Fruit fly (Drosophila melanogaster) whole organism, embryonic: ENCODE data around the gene CG13917.
A peak's percentile ranks its signal among the peaks of the same experiment; 100 is the strongest.

ENCODE experiments used
- Aef1 ChIP-seq: fragments of 200-800 bp; sonication (Bioruptor generic); IDR thresholded peaks from 3 replicates; pipeline ENCODE4 v1.3.6; 2022; ENCODE audit warnings: missing biosample characterization, missing genetic modification characterization
- Blimp-1 ChIP-seq: fragments of 200-800 bp; sonication (Bioruptor generic); optimal IDR thresholded peaks from 3 replicates; lab custom pipeline; 2018; ENCODE audit warnings: missing biosample characterization, missing genetic modification characterization, mild to moderate bottlenecking, moderate library complexity, missing genetic modification reagents
- CG10267 ChIP-seq: fragments of 200-800 bp; sonication (Bioruptor generic); optimal IDR thresholded peaks from 2 replicates; lab custom pipeline; 2018; ENCODE audit warnings: missing biosample characterization, mild to moderate bottlenecking, missing genetic modification characterization, moderate library complexity
- CG10321 ChIP-seq: fragments of 200-800 bp; sonication (Bioruptor generic); IDR thresholded peaks from 2 replicates; pipeline ENCODE4 v1.3.6; 2022; ENCODE audit warnings: missing biosample characterization, missing genetic modification characterization
- CG10543 ChIP-seq: fragments of 200-800 bp; sonication (Bioruptor generic); optimal IDR thresholded peaks from 3 replicates; lab custom pipeline; 2017; ENCODE audit warnings: missing biosample characterization, mild to moderate bottlenecking, missing genetic modification characterization, moderate library complexity
- CG12299 ChIP-seq: fragments of 200-800 bp; sonication (Bioruptor generic); optimal IDR thresholded peaks from 2 replicates; lab custom pipeline; 2018; ENCODE audit warnings: missing biosample characterization, mild to moderate bottlenecking, missing genetic modification characterization
- CG12659 ChIP-seq: fragments of 200-800 bp; sonication (Bioruptor generic); optimal IDR thresholded peaks from 3 replicates; lab custom pipeline; 2017; ENCODE audit warnings: mild to moderate bottlenecking, missing biosample characterization, missing genetic modification reagents, missing genetic modification characterization
- CG14860 ChIP-seq: fragments of 200-800 bp; sonication (Bioruptor generic); IDR thresholded peaks from 3 replicates; pipeline ENCODE4 v1.3.6; 2022; ENCODE audit warnings: missing biosample characterization, missing genetic modification characterization; ENCODE audit not compliant: partially characterized antibody
- CG16863 ChIP-seq: fragments of 200-800 bp; sonication (Bioruptor generic); optimal IDR thresholded peaks from 3 replicates; lab custom pipeline; 2016; ENCODE audit warnings: missing biosample characterization, missing genetic modification characterization
- CG17802 ChIP-seq: fragments of 200-800 bp; sonication (Bioruptor generic); optimal IDR thresholded peaks from 2 replicates; lab custom pipeline; 2018; ENCODE audit warnings: missing biosample characterization, mild to moderate bottlenecking, missing genetic modification characterization, moderate library complexity
- CG18599 ChIP-seq: fragments of 200-800 bp; sonication (Bioruptor generic); optimal IDR thresholded peaks from 3 replicates; lab custom pipeline; 2017; ENCODE audit warnings: missing biosample characterization, missing genetic modification characterization, mild to moderate bottlenecking, moderate library complexity, missing genetic modification reagents
- CG2116 ChIP-seq: fragments of 200-800 bp; sonication (Bioruptor generic); optimal IDR thresholded peaks from 3 replicates; lab custom pipeline; 2018; ENCODE audit warnings: missing biosample characterization, mild to moderate bottlenecking, missing genetic modification characterization
- CG3281 ChIP-seq: fragments of 200-800 bp; sonication (Bioruptor generic); optimal IDR thresholded peaks from 3 replicates; lab custom pipeline; 2017; ENCODE audit warnings: missing biosample characterization, mild to moderate bottlenecking, missing genetic modification characterization
- CG33557 ChIP-seq: fragments of 200-800 bp; sonication (Bioruptor generic); optimal IDR thresholded peaks from 2 replicates; lab custom pipeline; 2019; ENCODE audit warnings: missing biosample characterization, mild to moderate bottlenecking, missing genetic modification characterization, moderate library complexity
- CG5180 ChIP-seq: fragments of 200-800 bp; sonication (Bioruptor generic); optimal IDR thresholded peaks from 3 replicates; lab custom pipeline; 2017; ENCODE audit warnings: missing biosample characterization, missing genetic modification characterization, mild to moderate bottlenecking, moderate library complexity, missing genetic modification reagents
- CG7928 ChIP-seq: fragments of 200-800 bp; sonication (Bioruptor generic); optimal IDR thresholded peaks from 2 replicates; lab custom pipeline; 2017; ENCODE audit warnings: missing biosample characterization, mild to moderate bottlenecking, missing genetic modification characterization
- CG8765 ChIP-seq: fragments of 200-800 bp; sonication (Bioruptor generic); IDR thresholded peaks from 2 replicates; pipeline ENCODE4 v1.3.6; 2022; ENCODE audit warnings: missing biosample characterization, missing genetic modification characterization
- CoRest ChIP-seq: fragments of 200-800 bp; sonication (Bioruptor generic); optimal IDR thresholded peaks from 3 replicates; lab custom pipeline; 2018; ENCODE audit warnings: missing biosample characterization, mild to moderate bottlenecking, missing genetic modification characterization, moderate library complexity
- CrebB ChIP-seq: fragments of 200-800 bp; sonication (Bioruptor generic); optimal IDR thresholded peaks from 3 replicates; lab custom pipeline; 2018; ENCODE audit warnings: missing biosample characterization, mild to moderate bottlenecking, missing genetic modification characterization
- Dad ChIP-seq: fragments of 200-800 bp; sonication (Bioruptor generic); optimal IDR thresholded peaks from 3 replicates; lab custom pipeline; 2016; ENCODE audit warnings: missing biosample characterization, missing genetic modification characterization
- Dip3 ChIP-seq: fragments of 200-800 bp; sonication (Bioruptor generic); optimal IDR thresholded peaks from 3 replicates; lab custom pipeline; 2016; ENCODE audit warnings: missing biosample characterization, missing genetic modification characterization
- ERR ChIP-seq: fragments of 200-800 bp; sonication (Bioruptor generic); optimal IDR thresholded peaks from 2 replicates; lab custom pipeline; 2016; ENCODE audit warnings: missing biosample characterization, missing genetic modification characterization
- GATAe ChIP-seq: fragments of 200-800 bp; sonication (Bioruptor generic); conservative IDR thresholded peaks from 2 replicates; pipeline ENCODE4 v1.3.6; 2022; ENCODE audit warnings: missing biosample characterization, missing genetic modification characterization
- Hmx ChIP-seq: fragments of 200-800 bp; sonication (Bioruptor generic); optimal IDR thresholded peaks from 2 replicates; lab custom pipeline; 2016; ENCODE audit warnings: missing biosample characterization, missing genetic modification characterization
- Hr51 ChIP-seq, 2 experiments: fragments of 200-800 bp; sonication (Bioruptor generic); optimal IDR thresholded peaks; 2 replicates in 1 of 2; 3 replicates in 1 of 2; lab custom pipeline; 2016 to 2018; ENCODE audit warnings: missing biosample characterization in 2 of 2, missing genetic modification characterization in 2 of 2, mild to moderate bottlenecking in 1 of 2, moderate library complexity in 1 of 2
- Jarid2 ChIP-seq: fragments of 200-800 bp; sonication (Bioruptor generic); optimal IDR thresholded peaks from 3 replicates; lab custom pipeline; 2017; ENCODE audit warnings: mild to moderate bottlenecking, missing biosample characterization, missing genetic modification reagents, missing genetic modification characterization
- Lim3 ChIP-seq: fragments of 200-800 bp; sonication (Bioruptor generic); IDR thresholded peaks from 2 replicates; pipeline ENCODE4 v1.3.6; 2022; ENCODE audit warnings: missing biosample characterization, missing genetic modification characterization
- Med ChIP-seq: fragments of 200-800 bp; sonication (Bioruptor generic); peaks from one replicate; lab custom pipeline; 2016; ENCODE audit warnings: missing biosample characterization, missing genetic modification characterization, mild to moderate bottlenecking, inconsistent platforms, moderate library complexity
- Sox102F ChIP-seq: fragments of 200-800 bp; sonication (Bioruptor generic); optimal IDR thresholded peaks from 2 replicates; lab custom pipeline; 2018; ENCODE audit warnings: missing biosample characterization, mild to moderate bottlenecking, missing genetic modification characterization, moderate library complexity
- Sry-δ ChIP-seq: fragments of 200-800 bp; sonication (Bioruptor generic); optimal IDR thresholded peaks from 2 replicates; lab custom pipeline; 2016; ENCODE audit warnings: missing biosample characterization, missing genetic modification characterization
- TFAM ChIP-seq: fragments of 200-800 bp; sonication (Bioruptor generic); optimal IDR thresholded peaks from 2 replicates; lab custom pipeline; 2017; ENCODE audit warnings: missing biosample characterization, missing genetic modification characterization, inconsistent platforms
- amos ChIP-seq: fragments of 200-800 bp; sonication (Bioruptor generic); IDR thresholded peaks from 2 replicates; pipeline ENCODE4 v1.3.6; 2022; ENCODE audit warnings: missing biosample characterization, missing genetic modification characterization; ENCODE audit not compliant: partially characterized antibody
- aop ChIP-seq: fragments of 200-800 bp; sonication (Bioruptor generic); IDR thresholded peaks from 2 replicates; pipeline ENCODE4 v1.3.6; 2022; ENCODE audit warnings: missing biosample characterization, missing genetic modification characterization
- az2 ChIP-seq: fragments of 200-800 bp; sonication (Bioruptor generic); optimal IDR thresholded peaks from 3 replicates; lab custom pipeline; 2016; ENCODE audit warnings: missing biosample characterization, missing genetic modification characterization
- bab2 ChIP-seq: fragments of 200-800 bp; sonication (Bioruptor generic); optimal IDR thresholded peaks from 2 replicates; lab custom pipeline; 2016; ENCODE audit warnings: missing biosample characterization, missing genetic modification characterization
- cato ChIP-seq: fragments of 200-800 bp; sonication (Bioruptor generic); optimal IDR thresholded peaks from 2 replicates; lab custom pipeline; 2016; ENCODE audit warnings: missing biosample characterization, missing genetic modification characterization, borderline replicate concordance
- croc ChIP-seq: fragments of 200-800 bp; sonication (Bioruptor generic); conservative IDR thresholded peaks from 3 replicates; pipeline ENCODE4 v1.3.6; 2022; ENCODE audit warnings: missing biosample characterization, missing genetic modification characterization
- da ChIP-seq: fragments of 200-800 bp; sonication (Bioruptor generic); optimal IDR thresholded peaks from 2 replicates; lab custom pipeline; 2016; ENCODE audit warnings: missing biosample characterization, missing genetic modification characterization
- ems ChIP-seq: fragments of 200-800 bp; sonication (Bioruptor generic); optimal IDR thresholded peaks from 3 replicates; lab custom pipeline; 2016; ENCODE audit warnings: missing biosample characterization, missing genetic modification characterization
- grau ChIP-seq: fragments of 200-800 bp; optimal IDR thresholded peaks from 3 replicates; lab custom pipeline; 2019; ENCODE audit warnings: missing biosample characterization, mild to moderate bottlenecking, missing genetic modification characterization, moderate library complexity
- nerfin-2 ChIP-seq: fragments of 200-800 bp; sonication (Bioruptor generic); IDR thresholded peaks from 2 replicates; pipeline ENCODE4 v1.3.6; 2022; ENCODE audit warnings: missing biosample characterization, missing genetic modification characterization; ENCODE audit not compliant: partially characterized antibody
- odd ChIP-seq: fragments of 200-800 bp; sonication (Bioruptor generic); optimal IDR thresholded peaks from 2 replicates; lab custom pipeline; 2017; ENCODE audit warnings: missing biosample characterization, mild to moderate bottlenecking, missing genetic modification characterization
- pfk ChIP-seq: fragments of 200-800 bp; sonication (Bioruptor generic); optimal IDR thresholded peaks from 2 replicates; lab custom pipeline; 2018; ENCODE audit warnings: missing biosample characterization, mild to moderate bottlenecking, missing genetic modification characterization, moderate library complexity
- pzg ChIP-seq: fragments of 200-800 bp; sonication (Bioruptor generic); optimal IDR thresholded peaks from 3 replicates; lab custom pipeline; 2018; ENCODE audit warnings: missing biosample characterization, mild to moderate bottlenecking, missing genetic modification characterization, moderate library complexity
- run ChIP-seq: fragments of 200-800 bp; sonication (Bioruptor generic); optimal IDR thresholded peaks from 3 replicates; lab custom pipeline; 2018; ENCODE audit warnings: missing biosample characterization, mild to moderate bottlenecking, missing genetic modification characterization
- tin ChIP-seq: fragments of 200-800 bp; sonication (Bioruptor generic); optimal IDR thresholded peaks from 3 replicates; lab custom pipeline; 2016; ENCODE audit warnings: missing biosample characterization, missing genetic modification characterization
- tll ChIP-seq, 2 experiments: fragments of 200-800 bp in 1 of 2; fragments of >200 bp in 1 of 2; sonication (Bioruptor generic) in 1 of 2; optimal IDR thresholded peaks; 2 replicates each; lab custom pipeline; 2017 to 2019; ENCODE audit warnings: missing biosample characterization in 2 of 2, missing genetic modification characterization in 2 of 2, mild to moderate bottlenecking in 1 of 2, moderate library complexity in 1 of 2
- zfh1 ChIP-seq: fragments of 200-800 bp; sonication (Bioruptor generic); IDR thresholded peaks from 3 replicates; pipeline ENCODE4 v1.3.6; 2022; ENCODE audit warnings: missing biosample characterization, missing genetic modification characterization

Gene CG13917

DNA sequence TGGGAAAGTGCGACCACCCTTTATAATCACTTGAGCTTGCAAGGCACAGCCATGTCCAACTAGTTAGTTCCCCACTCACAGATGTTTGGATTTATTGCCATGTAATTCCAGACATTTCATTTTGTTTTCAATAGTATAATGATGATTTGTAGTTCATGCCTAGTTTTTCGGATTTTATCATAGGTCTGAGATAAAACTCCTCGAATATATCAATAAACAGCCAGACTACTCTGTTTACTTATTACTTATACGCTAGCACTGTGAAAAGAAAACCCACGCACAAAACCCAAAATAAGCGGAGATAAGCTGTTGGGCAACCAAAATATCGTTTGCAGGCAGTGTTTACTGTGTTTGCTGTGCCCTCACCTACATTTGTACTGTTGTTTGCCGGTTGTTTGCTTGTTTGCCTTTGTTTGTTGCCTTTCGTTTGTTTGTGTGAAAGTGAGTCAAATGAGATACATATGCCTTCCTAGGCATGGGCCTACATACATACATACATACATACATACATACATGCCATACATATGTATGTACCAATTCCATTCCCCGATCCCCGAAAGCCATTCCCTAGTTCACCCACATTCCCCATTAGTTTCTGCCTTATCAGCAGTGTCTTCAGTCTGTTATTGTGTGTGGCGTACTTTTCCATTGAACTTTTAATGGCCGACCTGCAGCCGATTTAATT lies 2.8 kb downstream of the CG13917 start (continued):
- TF ChIP-seq grau (tag; lab: Kevin White, UChicago): peak; percentile 95
- no peak for TF ChIP-seq CG7928 (GFP tag; lab: Kevin White, UChicago)
- no peak for TF ChIP-seq CG8765 (GFP tag; lab: Robert Waterston, UW)
- TF ChIP-seq Dip3 (GFP tag; lab: Kevin White, UChicago): peak; percentile 17
- peak; percentile 72 for TF ChIP-seq Sox102F (GFP tag; lab: Kevin White, UChicago)
- no peak for TF ChIP-seq Lim3
- TF ChIP-seq CG16863 (GFP tag; lab: Kevin White, UChicago): peak; percentile 56
- TF ChIP-seq Aef1 (GFP tag; lab: Robert Waterston, UW): no peak
- peak; percentile 46 for TF ChIP-seq Jarid2 (GFP tag; lab: Kevin White, UChicago)
- TF ChIP-seq CG5180: peak; percentile 74
- peak; percentile 64 for TF ChIP-seq CoRest (tag; lab: Kevin White, UChicago)
- TF ChIP-seq pzg: no peak
- peak; percentile 68 for TF ChIP-seq da (GFP tag; lab: Kevin White, UChicago)
- TF ChIP-seq nerfin-2 (GFP tag; lab: Robert Waterston, UW): no peak
- TF ChIP-seq az2 (GFP tag; lab: Kevin White, UChicago): peak; percentile 26
- peak; percentile 44 for TF ChIP-seq CG12659 (GFP tag; lab: Kevin White, UChicago)
- peak; percentile 52 for TF ChIP-seq tin (GFP tag; lab: Kevin White, UChicago)
- TF ChIP-seq CrebB (tag; lab: Kevin White, UChicago): peak; percentile 80
- TF ChIP-seq CG10321 (GFP tag; lab: Robert Waterston, UW): no peak
- peak; percentile 22 for TF ChIP-seq ems (GFP tag; lab: Kevin White, UChicago)
- peak in 1 of 2 experiments; percentile 67 for TF ChIP-seq Hr51 (GFP tag; optimal IDR thresholded peaks at IDR 0.05; lab: Kevin White, UChicago)
- TF ChIP-seq Dad (GFP tag; lab: Kevin White, UChicago): no peak
- no peak for TF ChIP-seq aop (GFP tag; lab: Robert Waterston, UW)
- TF ChIP-seq CG2116 (GFP tag; lab: Kevin White, UChicago): peak; percentile 58
- peak; percentile 92 for TF ChIP-seq Blimp-1
- peak; percentile 52 for TF ChIP-seq CG3281 (GFP tag; lab: Kevin White, UChicago)
- peak; percentile 48 for TF ChIP-seq CG10543 (GFP tag; lab: Kevin White, UChicago)
- TF ChIP-seq croc: peak; percentile 45
- TF ChIP-seq CG17802: peak; percentile 58
- no peak for TF ChIP-seq ERR (GFP tag; lab: Kevin White, UChicago)
- TF ChIP-seq CG33557 (GFP tag; lab: Kevin White, UChicago): peak; percentile 88
- no peak for TF ChIP-seq Hmx (GFP tag; lab: Kevin White, UChicago)
- TF ChIP-seq CG18599 (GFP tag; lab: Kevin White, UChicago): peak; percentile 72
- TF ChIP-seq bab2: peak; percentile 81
- peak; percentile 7 for TF ChIP-seq Sry-δ (GFP tag; lab: Kevin White, UChicago)
- TF ChIP-seq odd (GFP tag; lab: Kevin White, UChicago): peak; percentile 76
- TF ChIP-seq CG10267 (tag; lab: Kevin White, UChicago): peak; percentile 44
- TF ChIP-seq run (tag; lab: Kevin White, UChicago): peak; percentile 43
- peak; percentile 86 for TF ChIP-seq Med (GFP tag; lab: Kevin White, UChicago)
- TF ChIP-seq amos (GFP tag; lab: Robert Waterston, UW): no peak
- no peak for TF ChIP-seq CG14860 (GFP tag; lab: Robert Waterston, UW)
- peak in 1 of 2 experiments; percentile 87 for TF ChIP-seq tll (GFP tag; optimal IDR thresholded peaks at IDR 0.05; lab: Kevin White, UChicago)
- TF ChIP-seq GATAe: peak; percentile 14; the same call in 1 of the 2 replicates
- peak; percentile 48 for TF ChIP-seq pfk (GFP tag; lab: Kevin White, UChicago)
- peak; percentile 28 for TF ChIP-seq zfh1 (GFP tag; lab: Robert Waterston, UW)
- TF ChIP-seq CG12299: peak; percentile 51
- peak; percentile 58 for TF ChIP-seq TFAM (GFP tag; lab: Kevin White, UChicago)
- TF ChIP-seq cato: peak; percentile 47
